Fruit fly (Drosophila melanogaster) whole organism, adult: Measurements from ENCODE around the gene ppk19.

ENCODE experiments used
- CG14711 ChIP-seq: fragments of 200-800 bp; sonication (Bioruptor generic); optimal IDR thresholded peaks from 2 replicates; lab custom pipeline; 2018; ENCODE audit warnings: missing biosample characterization, mild to moderate bottlenecking, missing genetic modification characterization, moderate library complexity
- CG7101 ChIP-seq: fragments of 200-800 bp; sonication (Bioruptor generic); optimal IDR thresholded peaks from 2 replicates; lab custom pipeline; 2018; ENCODE audit warnings: missing biosample characterization, mild to moderate bottlenecking, missing genetic modification characterization, moderate library complexity
- Crg-1 ChIP-seq: fragments of 200-800 bp; sonication (Bioruptor generic); optimal IDR thresholded peaks from 2 replicates; lab custom pipeline; 2016; ENCODE audit warnings: missing biosample characterization, missing genetic modification characterization
- Hr96 ChIP-seq: fragments of 200-800 bp; sonication (Bioruptor generic); optimal IDR thresholded peaks from 2 replicates; lab custom pipeline; 2016; ENCODE audit warnings: missing biosample characterization, missing genetic modification characterization
- cnc ChIP-seq, 2 experiments: fragments of >200 bp; optimal IDR thresholded peaks; 2 replicates each; lab custom pipeline; 2017
- kay ChIP-seq: fragments of 200-800 bp; sonication (Bioruptor generic); peaks from one replicate; lab custom pipeline; 2016; ENCODE audit warnings: missing biosample characterization, missing genetic modification characterization, borderline replicate concordance
- ovo ChIP-seq: fragments of 200-800 bp; sonication (Bioruptor generic); optimal IDR thresholded peaks from 2 replicates; lab custom pipeline; 2016; ENCODE audit warnings: missing biosample characterization, missing genetic modification characterization
- tj ChIP-seq: fragments of 200-800 bp; sonication (Bioruptor generic); optimal IDR thresholded peaks from 3 replicates; lab custom pipeline; 2017; ENCODE audit warnings: missing biosample characterization, mild to moderate bottlenecking, missing genetic modification characterization, moderate library complexity
- toe ChIP-seq: fragments of 200-800 bp; sonication (Bioruptor generic); optimal IDR thresholded peaks from 2 replicates; lab custom pipeline; 2016; ENCODE audit warnings: missing biosample characterization, missing genetic modification characterization

DNA sequence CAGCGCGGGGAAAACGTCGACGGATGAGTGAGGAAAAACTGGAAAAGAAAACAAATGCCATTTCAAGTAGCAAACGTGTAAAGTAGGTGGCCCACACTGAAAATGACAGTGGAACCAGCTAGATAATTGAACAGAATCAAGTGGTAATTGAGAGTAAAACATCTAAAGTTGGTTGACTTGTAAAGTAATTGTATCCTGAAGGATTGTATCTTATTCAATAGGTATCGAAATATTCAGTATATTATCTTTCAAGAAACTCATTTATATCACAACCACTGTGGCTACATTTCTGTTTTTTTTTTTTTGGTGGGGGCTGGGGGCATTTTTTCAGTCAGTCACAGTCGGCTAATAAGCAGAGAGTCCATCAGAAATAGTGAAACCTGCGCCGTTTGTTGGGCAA, 27.0 kb downstream of the ppk19 start:
- TF ChIP-seq kay (GFP tag; lab: Kevin White, UChicago), result no peak
- no peak for TF ChIP-seq CG7101 (tag; lab: Kevin White, UChicago)
- TF ChIP-seq tj (GFP tag; lab: Kevin White, UChicago), result no peak
- TF ChIP-seq Hr96 (GFP tag; lab: Kevin White, UChicago), result no peak
- no peak for TF ChIP-seq cnc (optimal IDR thresholded peaks at IDR 0.05; lab: Kevin White, UChicago)
- TF ChIP-seq ovo, result no peak
- no peak for TF ChIP-seq toe (GFP tag; lab: Kevin White, UChicago)
- TF ChIP-seq Crg-1 (GFP tag; lab: Kevin White, UChicago), result no peak
- no peak for TF ChIP-seq CG14711
